Worm (Caenorhabditis elegans) whole organism, L2 larva: ENCODE results near the gene unc-33.

ENCODE experiments used
- C34F6.9 ChIP-seq: fragments of 150-350 bp; optimal IDR thresholded peaks from 2 replicates; lab custom pipeline; 2014; ENCODE audit warnings: missing biosample characterization, missing genetic modification characterization
- F13H6.1 ChIP-seq: sonication (generic microtip); optimal IDR thresholded peaks from 2 replicates; lab custom pipeline; 2016; ENCODE audit warnings: missing genetic modification characterization, missing compliant biosample characterization
- Y55F3AM.14 ChIP-seq: fragments of 200-800 bp; sonication (Bioruptor generic); optimal IDR thresholded peaks from 2 replicates; lab custom pipeline; 2018; ENCODE audit warnings: mild to moderate bottlenecking, missing genetic modification characterization, missing compliant biosample characterization
- ZK546.5 ChIP-seq: sonication (generic microtip); optimal IDR thresholded peaks from 2 replicates; lab custom pipeline; 2017; ENCODE audit warnings: missing biosample characterization, missing genetic modification characterization
- aly-2 ChIP-seq: fragments of 150-350 bp; optimal IDR thresholded peaks from 2 replicates; lab custom pipeline; 2014; ENCODE audit warnings: missing biosample characterization, missing genetic modification characterization
- ama-1 ChIP-seq: fragments of 150-350 bp; optimal IDR thresholded peaks from 2 replicates; lab custom pipeline; 2018; ENCODE audit warnings: inconsistent platforms
- ceh-16 ChIP-seq: fragments of 150-350 bp; optimal IDR thresholded peaks from 2 replicates; lab custom pipeline; 2014; ENCODE audit warnings: missing biosample characterization, missing genetic modification characterization
- ceh-82 ChIP-seq: fragments of 150-350 bp; optimal IDR thresholded peaks from 2 replicates; lab custom pipeline; 2014; ENCODE audit warnings: missing biosample characterization, missing genetic modification characterization
- crh-2 ChIP-seq: sonication (generic microtip); optimal IDR thresholded peaks from 2 replicates; lab custom pipeline; 2017; ENCODE audit warnings: missing biosample characterization, missing genetic modification characterization
- dmd-4 ChIP-seq: sonication (generic microtip); optimal IDR thresholded peaks from 2 replicates; lab custom pipeline; 2017; ENCODE audit warnings: missing biosample characterization, missing genetic modification characterization
- egl-27 ChIP-seq: sonication (generic microtip); optimal IDR thresholded peaks from 3 replicates; lab custom pipeline; 2017; ENCODE audit warnings: missing biosample characterization, missing genetic modification reagents, missing genetic modification characterization
- elt-1 ChIP-seq: fragments of 150-350 bp; optimal IDR thresholded peaks from 2 replicates; lab custom pipeline; 2014; ENCODE audit warnings: missing biosample characterization, missing genetic modification characterization
- elt-3 ChIP-seq: sonication (generic microtip); optimal IDR thresholded peaks from 2 replicates; lab custom pipeline; 2017; ENCODE audit warnings: missing biosample characterization, missing genetic modification characterization
- fos-1 ChIP-seq: fragments of 150-350 bp; optimal IDR thresholded peaks from 2 replicates; lab custom pipeline; 2014; ENCODE audit warnings: missing biosample characterization, missing genetic modification characterization
- gmeb-1 ChIP-seq: fragments of 150-350 bp; optimal IDR thresholded peaks from 2 replicates; lab custom pipeline; 2014; ENCODE audit warnings: missing biosample characterization, missing genetic modification characterization
- lin-11 ChIP-seq: fragments of 150-350 bp; sonication (generic microtip); optimal IDR thresholded peaks from 2 replicates; lab custom pipeline; 2014; ENCODE audit warnings: missing biosample characterization, missing genetic modification characterization, inconsistent platforms, mixed read lengths
- lin-13 ChIP-seq: fragments of 150-350 bp; optimal IDR thresholded peaks from 2 replicates; lab custom pipeline; 2014; ENCODE audit warnings: missing biosample characterization, missing genetic modification reagents, missing genetic modification characterization
- lin-39 ChIP-seq: fragments of 150-350 bp; optimal IDR thresholded peaks from 2 replicates; lab custom pipeline; 2014; ENCODE audit warnings: missing biosample characterization, missing genetic modification reagents, missing genetic modification characterization
- lsy-2 ChIP-seq, 2 experiments: fragments of 150-350 bp in 1 of 2; sonication (generic microtip) in 1 of 2; optimal IDR thresholded peaks; 2 replicates each; lab custom pipeline; 2014 to 2017; ENCODE audit warnings: missing biosample characterization in 2 of 2, missing genetic modification characterization in 2 of 2
- mab-5 ChIP-seq: fragments of 150-350 bp; optimal IDR thresholded peaks from 2 replicates; lab custom pipeline; 2014; ENCODE audit warnings: missing biosample characterization, missing genetic modification characterization
- mbf-1 ChIP-seq: sonication (generic microtip); optimal IDR thresholded peaks from 2 replicates; lab custom pipeline; 2017; ENCODE audit warnings: missing biosample characterization, missing genetic modification characterization
- mdl-1 ChIP-seq, 2 experiments: fragments of 150-350 bp in 1 of 2; sonication (generic microtip) in 1 of 2; optimal IDR thresholded peaks; 2 replicates each; lab custom pipeline; 2017; ENCODE audit warnings: missing biosample characterization in 2 of 2, missing genetic modification characterization in 2 of 2
- nhr-10 ChIP-seq: sonication (generic microtip); optimal IDR thresholded peaks from 2 replicates; lab custom pipeline; 2017; ENCODE audit warnings: missing biosample characterization, missing genetic modification characterization
- nhr-11 ChIP-seq: fragments of 150-350 bp; optimal IDR thresholded peaks from 2 replicates; lab custom pipeline; 2014; ENCODE audit warnings: missing biosample characterization, missing genetic modification characterization
- nhr-12 ChIP-seq: fragments of 150-350 bp; optimal IDR thresholded peaks from 2 replicates; lab custom pipeline; 2014; ENCODE audit warnings: missing biosample characterization, missing genetic modification characterization
- nhr-129 ChIP-seq: fragments of 150-350 bp; optimal IDR thresholded peaks from 2 replicates; lab custom pipeline; 2014; ENCODE audit warnings: missing biosample characterization, missing genetic modification characterization
- nhr-21 ChIP-seq: fragments of 150-350 bp; optimal IDR thresholded peaks from 2 replicates; lab custom pipeline; 2014; ENCODE audit warnings: missing biosample characterization, missing genetic modification characterization
- nhr-6 ChIP-seq: fragments of 150-350 bp; optimal IDR thresholded peaks from 2 replicates; lab custom pipeline; 2014; ENCODE audit warnings: missing biosample characterization, missing genetic modification characterization
- nhr-77 ChIP-seq: fragments of 150-350 bp; optimal IDR thresholded peaks from 2 replicates; lab custom pipeline; 2014; ENCODE audit warnings: missing biosample characterization, missing genetic modification characterization
- peb-1 ChIP-seq: fragments of 150-350 bp; optimal IDR thresholded peaks from 2 replicates; lab custom pipeline; 2014; ENCODE audit warnings: missing biosample characterization, missing genetic modification characterization
- sma-3 ChIP-seq: sonication (generic microtip); optimal IDR thresholded peaks from 2 replicates; lab custom pipeline; 2016; ENCODE audit warnings: missing genetic modification reagents, missing genetic modification characterization, missing compliant biosample characterization
- sma-9 ChIP-seq, 2 experiments: fragments of 150-350 bp in 1 of 2; sonication (generic microtip) in 1 of 2; optimal IDR thresholded peaks; 2 replicates each; lab custom pipeline; 2014 to 2016; ENCODE audit warnings: missing genetic modification characterization in 2 of 2, mild to moderate bottlenecking in 1 of 2, missing biosample characterization in 1 of 2, missing compliant biosample characterization in 1 of 2, missing genetic modification reagents in 1 of 2, moderate library complexity in 1 of 2
- snpc-4 ChIP-seq: fragments of 150-350 bp; optimal IDR thresholded peaks from 2 replicates; lab custom pipeline; 2014; ENCODE audit warnings: missing biosample characterization, missing genetic modification characterization
- unc-55 ChIP-seq: fragments of 150-350 bp; sonication (generic microtip); optimal IDR thresholded peaks from 3 replicates; lab custom pipeline; 2014; ENCODE audit warnings: missing biosample characterization, missing genetic modification reagents, missing genetic modification characterization
- zag-1 ChIP-seq: fragments of 150-350 bp; optimal IDR thresholded peaks from 2 replicates; lab custom pipeline; 2014; ENCODE audit warnings: missing biosample characterization, missing genetic modification characterization
- ztf-11 ChIP-seq: sonication (generic microtip); optimal IDR thresholded peaks from 2 replicates; lab custom pipeline; 2017; ENCODE audit warnings: missing biosample characterization, missing genetic modification characterization

The unc-33 gene

DNA sequence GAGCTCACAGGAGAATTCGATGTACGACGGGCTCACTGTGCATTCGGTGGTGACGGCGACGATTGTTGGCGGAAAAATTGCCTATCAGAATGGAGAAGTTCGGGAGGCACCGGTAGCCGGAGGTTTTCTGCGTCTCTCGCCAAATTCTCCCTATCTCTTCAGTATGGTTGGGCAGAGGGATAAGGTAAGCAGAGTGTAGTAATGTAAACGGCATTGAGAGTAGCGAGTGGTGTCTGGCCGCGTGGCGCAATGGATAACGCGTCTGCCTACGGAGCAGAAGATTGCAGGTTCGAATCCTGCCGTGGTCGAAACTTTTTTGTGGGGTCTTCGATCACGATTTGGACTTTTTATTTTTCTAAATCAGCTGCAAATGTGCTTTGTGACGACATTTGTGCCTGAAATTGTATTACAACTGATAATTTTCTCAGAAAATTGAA lies 7.9 kb downstream of the unc-33 start:
- TF ChIP-seq sma-9 (GFP tag; optimal IDR thresholded peaks at IDR 0.05; lab: Kevin White, UChicago) (peak; percentile 43), sma-9 (tag; optimal IDR thresholded peaks at IDR 0.05; lab: Kevin White, UChicago) (no peak), nhr-21 (tag; lab: Kevin White, UChicago) (peak; percentile 17), Y55F3AM.14 (GFP tag; lab: Kevin White, UChicago) (peak; percentile 55), mbf-1 (tag; lab: Kevin White, UChicago) (no peak), lin-13 (GFP tag; lab: Kevin White, UChicago) (peak; percentile 27), ceh-82 (tag; lab: Kevin White, UChicago) (no peak), F13H6.1 (tag; lab: Kevin White, UChicago) (peak; percentile 39), nhr-11 (tag; lab: Kevin White, UChicago) (no peak), C34F6.9 (tag; lab: Kevin White, UChicago) (peak; percentile 51), lsy-2 (tag; optimal IDR thresholded peaks at IDR 0.05; lab: Kevin White, UChicago) (peak in 1 of 2 experiments; percentile 51), sma-3 (peak; percentile 37), nhr-129 (tag; lab: Kevin White, UChicago) (peak; percentile 77), gmeb-1 (tag; lab: Kevin White, UChicago) (peak; percentile 33), unc-55 (GFP tag; lab: Kevin White, UChicago) (peak; percentile 36), zag-1 (no peak), lin-11 (tag; lab: Kevin White, UChicago) (peak; percentile 44), nhr-77 (tag; lab: Kevin White, UChicago) (no peak), egl-27 (tag; lab: Kevin White, UChicago) (no peak), crh-2 (peak; percentile 48)

ce11 chrIV:3526144-3526797 lies 9.6 kb downstream of the unc-33 start:
- TF ChIP-seq crh-2, result no peak
- peak; percentile 6 for TF ChIP-seq unc-55 (GFP tag; lab: Kevin White, UChicago)
- no peak for TF ChIP-seq aly-2 (tag; lab: Kevin White, UChicago)
- TF ChIP-seq lsy-2 (tag; optimal IDR thresholded peaks at IDR 0.05; lab: Kevin White, UChicago), result peak in 1 of 2 experiments; percentile 8
- TF ChIP-seq nhr-10 (tag; lab: Kevin White, UChicago), result no peak
- no peak for TF ChIP-seq nhr-77 (tag; lab: Kevin White, UChicago)

- no peak for TF ChIP-seq ZK546.5 (tag; lab: Kevin White, UChicago)
- no peak for TF ChIP-seq nhr-77 (tag; lab: Kevin White, UChicago)
- no peak for TF ChIP-seq lin-39
- TF ChIP-seq elt-1 (tag; lab: Kevin White, UChicago), result no peak
- no peak for TF ChIP-seq ceh-82 (tag; lab: Kevin White, UChicago)
- no peak for TF ChIP-seq nhr-6
- no peak for TF ChIP-seq sma-3
- TF ChIP-seq nhr-11 (tag; lab: Kevin White, UChicago), result no peak
- TF ChIP-seq mbf-1 (tag; lab: Kevin White, UChicago), result no peak
- no peak for TF ChIP-seq peb-1 (tag; lab: Kevin White, UChicago)
- no peak for TF ChIP-seq unc-55 (GFP tag; lab: Kevin White, UChicago)
- TF ChIP-seq ztf-11 (tag; lab: Kevin White, UChicago), result no peak
- no peak for TF ChIP-seq mab-5 (tag; lab: Kevin White, UChicago)
- TF ChIP-seq ceh-16 (tag; lab: Kevin White, UChicago), result no peak
- no peak for TF ChIP-seq fos-1 (tag; lab: Kevin White, UChicago)
- TF ChIP-seq mdl-1 (tag; optimal IDR thresholded peaks at IDR 0.05; lab: Kevin White, UChicago), result no peak
- TF ChIP-seq elt-3 (tag; lab: Kevin White, UChicago), result no peak
- no peak for TF ChIP-seq lin-11 (tag; lab: Kevin White, UChicago)
- no peak for TF ChIP-seq snpc-4 (tag; lab: Kevin White, UChicago)
- no peak for TF ChIP-seq nhr-10 (tag; lab: Kevin White, UChicago)
Measured at ce11 chrIV:3526831-3527404, 10.2 kb downstream of the unc-33 start, which contains the start of gene M57.2. Gene M57.2 (plus strand): TSS chrIV:3527354.

DNA sequence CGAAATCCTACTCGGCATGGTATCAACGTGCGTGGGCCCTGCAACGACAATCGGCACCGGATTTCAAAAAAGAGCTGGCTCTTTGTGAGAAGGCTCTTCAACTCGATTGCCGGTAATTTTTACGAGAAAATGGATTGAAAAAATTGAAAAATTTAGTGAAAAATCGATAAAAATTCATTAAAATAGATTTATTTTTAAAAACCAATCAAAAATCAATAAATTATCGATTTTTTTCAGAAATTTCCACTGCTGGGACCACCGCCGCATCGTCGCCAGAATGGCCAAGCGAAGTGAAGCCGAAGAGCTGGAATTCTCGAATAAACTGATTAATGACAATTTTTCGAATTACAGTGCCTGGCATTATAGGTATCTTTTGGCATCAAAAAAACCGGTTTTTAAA lies 11.2 kb downstream of the unc-33 start:
- TF ChIP-seq ama-1 (lab: Kevin White, UChicago) (no peak), nhr-12 (tag; lab: Kevin White, UChicago) (no peak), ztf-11 (tag; lab: Kevin White, UChicago) (no peak), dmd-4 (tag; lab: Kevin White, UChicago) (no peak), F13H6.1 (tag; lab: Kevin White, UChicago) (no peak)
